Worm (Caenorhabditis elegans) whole organism, mixed stage, embryonic: ENCODE data around the gene srx-111.
A peak's percentile ranks its signal among the peaks of the same experiment; 100 is the strongest.

Experiments used
- M03D4.4 ChIP-seq: sonication (generic microtip); optimal IDR thresholded peaks from 2 replicates; lab custom pipeline; 2017; ENCODE audit warnings: mild to moderate bottlenecking, missing genetic modification characterization, missing compliant biosample characterization
- bed-3 ChIP-seq: fragments of 200-800 bp; sonication (Bioruptor generic); optimal IDR thresholded peaks from 3 replicates; lab custom pipeline; 2018; ENCODE audit warnings: mild to moderate bottlenecking, missing genetic modification characterization, moderate library complexity, missing compliant biosample characterization
- blmp-1 ChIP-seq: fragments of 150-350 bp; optimal IDR thresholded peaks from 2 replicates; lab custom pipeline; 2014; ENCODE audit warnings: missing biosample characterization, missing genetic modification characterization
- ceh-43 ChIP-seq: fragments of 200-800 bp; sonication (Bioruptor generic); optimal IDR thresholded peaks from 2 replicates; lab custom pipeline; 2018; ENCODE audit warnings: mild to moderate bottlenecking, missing genetic modification characterization, moderate library complexity, missing compliant biosample characterization
- ceh-83 ChIP-seq: fragments of 200-800 bp; sonication (Bioruptor generic); optimal IDR thresholded peaks from 2 replicates; lab custom pipeline; 2018; ENCODE audit warnings: mild to moderate bottlenecking, missing genetic modification characterization, missing compliant biosample characterization
- ces-1 ChIP-seq: fragments of 150-350 bp; optimal IDR thresholded peaks from 2 replicates; lab custom pipeline; 2014; ENCODE audit warnings: missing biosample characterization, missing genetic modification reagents, missing genetic modification characterization
- drap-1 ChIP-seq: fragments of 200-800 bp; sonication (Bioruptor generic); optimal IDR thresholded peaks from 3 replicates; lab custom pipeline; 2018; ENCODE audit warnings: mild to moderate bottlenecking, missing genetic modification characterization, missing compliant biosample characterization
- elt-1 ChIP-seq: sonication (generic microtip); optimal IDR thresholded peaks from 2 replicates; lab custom pipeline; 2017; ENCODE audit warnings: missing genetic modification characterization, mild to moderate bottlenecking, missing compliant biosample characterization, antibody characterized with exemption, moderate library complexity, borderline replicate concordance; ENCODE audit not compliant: insufficient read depth
- elt-3 ChIP-seq: fragments of 150-350 bp; optimal IDR thresholded peaks from 2 replicates; lab custom pipeline; 2014; ENCODE audit warnings: missing biosample characterization, missing genetic modification characterization
- flh-1 ChIP-seq: fragments of 200-800 bp; sonication (Bioruptor generic); optimal IDR thresholded peaks from 2 replicates; lab custom pipeline; 2018; ENCODE audit warnings: mild to moderate bottlenecking, missing genetic modification characterization, moderate library complexity, missing compliant biosample characterization
- ham-2 ChIP-seq: fragments of 200-800 bp; sonication (Bioruptor generic); optimal IDR thresholded peaks from 2 replicates; lab custom pipeline; 2018; ENCODE audit warnings: mild to moderate bottlenecking, missing genetic modification characterization, missing compliant biosample characterization
- hlh-1 ChIP-seq: fragments of 150-350 bp; optimal IDR thresholded peaks from 2 replicates; lab custom pipeline; 2014; ENCODE audit warnings: missing biosample characterization, missing genetic modification reagents, missing genetic modification characterization
- lin-13 ChIP-seq: fragments of 150-350 bp; optimal IDR thresholded peaks from 2 replicates; lab custom pipeline; 2014; ENCODE audit warnings: missing biosample characterization, missing genetic modification characterization
- lin-32 ChIP-seq: fragments of 200-800 bp; sonication (Bioruptor generic); optimal IDR thresholded peaks from 2 replicates; lab custom pipeline; 2018; ENCODE audit warnings: mild to moderate bottlenecking, missing genetic modification characterization, missing compliant biosample characterization
- lsy-2 ChIP-seq: fragments of 150-350 bp; optimal IDR thresholded peaks from 2 replicates; lab custom pipeline; 2014; ENCODE audit warnings: missing biosample characterization, missing genetic modification characterization
- mab-5 ChIP-seq: fragments of 150-350 bp; optimal IDR thresholded peaks from 2 replicates; lab custom pipeline; 2014; ENCODE audit warnings: missing biosample characterization, missing genetic modification characterization
- mep-1 ChIP-seq: fragments of 150-350 bp; optimal IDR thresholded peaks from 2 replicates; lab custom pipeline; 2017; ENCODE audit warnings: missing biosample characterization, missing genetic modification reagents, missing genetic modification characterization, inconsistent platforms
- mls-2 ChIP-seq: sonication (generic microtip); optimal IDR thresholded peaks from 2 replicates; lab custom pipeline; 2016; ENCODE audit warnings: mild to moderate bottlenecking, missing genetic modification characterization, moderate library complexity, missing compliant biosample characterization
- nhr-12 ChIP-seq: fragments of 150-350 bp; optimal IDR thresholded peaks from 2 replicates; lab custom pipeline; 2014; ENCODE audit warnings: missing biosample characterization, missing genetic modification characterization
- nhr-2 ChIP-seq: fragments of 150-350 bp; optimal IDR thresholded peaks from 2 replicates; lab custom pipeline; 2014; ENCODE audit warnings: missing biosample characterization, missing genetic modification characterization
- nhr-28 ChIP-seq: fragments of 150-350 bp; optimal IDR thresholded peaks from 2 replicates; lab custom pipeline; 2014; ENCODE audit warnings: missing biosample characterization, missing genetic modification characterization
- nhr-76 ChIP-seq: sonication (generic microtip); optimal IDR thresholded peaks from 2 replicates; lab custom pipeline; 2017; ENCODE audit warnings: missing biosample characterization, missing genetic modification characterization
- pha-4 ChIP-seq: fragments of 150-350 bp; optimal IDR thresholded peaks from 2 replicates; lab custom pipeline; 2018; ENCODE audit warnings: missing biosample characterization, missing genetic modification reagents, missing genetic modification characterization
- sem-2 ChIP-seq: fragments of 200-800 bp; sonication (Bioruptor generic); optimal IDR thresholded peaks from 2 replicates; lab custom pipeline; 2018; ENCODE audit warnings: mild to moderate bottlenecking, missing genetic modification characterization, missing compliant biosample characterization
- snpc-4 ChIP-seq: fragments of 150-350 bp; optimal IDR thresholded peaks from 2 replicates; lab custom pipeline; 2014; ENCODE audit warnings: missing biosample characterization, missing genetic modification characterization
- tbx-8 ChIP-seq: fragments of 200-800 bp; sonication (Bioruptor generic); optimal IDR thresholded peaks from 2 replicates; lab custom pipeline; 2018; ENCODE audit warnings: mild to moderate bottlenecking, missing genetic modification characterization, moderate library complexity, missing compliant biosample characterization
- unc-120 ChIP-seq: sonication (generic microtip); optimal IDR thresholded peaks from 2 replicates; lab custom pipeline; 2017; ENCODE audit warnings: missing genetic modification characterization, missing compliant biosample characterization; ENCODE audit not compliant: poor library complexity, severe bottlenecking
- unc-39 ChIP-seq: fragments of 150-350 bp; optimal IDR thresholded peaks from 2 replicates; lab custom pipeline; 2014; ENCODE audit warnings: missing biosample characterization, missing genetic modification characterization
- unc-62 ChIP-seq: fragments of 150-350 bp; optimal IDR thresholded peaks from 2 replicates; lab custom pipeline; 2014; ENCODE audit warnings: missing biosample characterization, missing genetic modification reagents, missing genetic modification characterization
- zip-8 ChIP-seq: fragments of 150-350 bp; optimal IDR thresholded peaks from 2 replicates; lab custom pipeline; 2014; ENCODE audit warnings: missing biosample characterization, missing genetic modification characterization
- ztf-11 ChIP-seq: fragments of 150-350 bp; optimal IDR thresholded peaks from 2 replicates; lab custom pipeline; 2014; ENCODE audit warnings: missing biosample characterization, missing genetic modification characterization

Gene srx-111

ce11 chrII:3779463-3779862 lies 21.9 kb downstream of the srx-111 start, which contains the start of gene T24E12.11:
Gene T24E12.11 (minus strand): TSS chrII:3779563.
- no peak for TF ChIP-seq nhr-2 (tag; lab: Kevin White, UChicago)
- no peak for TF ChIP-seq bed-3
- no peak for TF ChIP-seq nhr-76 (tag; lab: Kevin White, UChicago)
- no peak for TF ChIP-seq ztf-11
- TF ChIP-seq lin-32 (GFP tag; lab: Kevin White, UChicago): no peak
- no peak for TF ChIP-seq nhr-28
- no peak for TF ChIP-seq M03D4.4 (tag; lab: Kevin White, UChicago)
- no peak for TF ChIP-seq nhr-12 (tag; lab: Kevin White, UChicago)
- no peak for TF ChIP-seq unc-62 (GFP tag; lab: Kevin White, UChicago)
- no peak for TF ChIP-seq unc-120 (tag; lab: Kevin White, UChicago)

- no peak for TF ChIP-seq sem-2 (GFP tag; lab: Kevin White, UChicago)
- no peak for TF ChIP-seq ceh-83 (GFP tag; lab: Kevin White, UChicago)
- no peak for TF ChIP-seq pha-4 (tag; lab: Kevin White, UChicago)
- TF ChIP-seq lin-13 (tag; lab: Kevin White, UChicago): no peak
- no peak for TF ChIP-seq ceh-43 (GFP tag; lab: Kevin White, UChicago)
- no peak for TF ChIP-seq blmp-1 (tag; lab: Kevin White, UChicago)
- no peak for TF ChIP-seq tbx-8 (GFP tag; lab: Kevin White, UChicago)
- TF ChIP-seq nhr-28: no peak
- no peak for TF ChIP-seq mab-5 (tag; lab: Kevin White, UChicago)
- no peak for TF ChIP-seq elt-3 (tag; lab: Kevin White, UChicago)
- no peak for TF ChIP-seq ztf-11
- TF ChIP-seq nhr-12 (tag; lab: Kevin White, UChicago): no peak
- TF ChIP-seq lin-32 (GFP tag; lab: Kevin White, UChicago): no peak
- no peak for TF ChIP-seq nhr-76 (tag; lab: Kevin White, UChicago)
- no peak for TF ChIP-seq elt-1 (tag; lab: Kevin White, UChicago)
- no peak for TF ChIP-seq unc-62 (GFP tag; lab: Kevin White, UChicago)
- no peak for TF ChIP-seq drap-1
- TF ChIP-seq ham-2 (GFP tag; lab: Kevin White, UChicago): no peak
- no peak for TF ChIP-seq M03D4.4 (tag; lab: Kevin White, UChicago)
- TF ChIP-seq bed-3: no peak
These were observed 23.6 kb downstream of the srx-111 start for ce11 chrII:3781238-3781637.

- peak; percentile 99 for TF ChIP-seq zip-8
- no peak for TF ChIP-seq lin-32 (GFP tag; lab: Kevin White, UChicago)
- TF ChIP-seq blmp-1 (tag; lab: Kevin White, UChicago): no peak
These were observed 24.9 kb downstream of the srx-111 start, which contains the start of gene T24E12.2 for ce11 chrII:3782309-3783000. Gene T24E12.2 (plus strand): TSS chrII:3782950.

ce11 chrII:3785257-3785656 lies 27.7 kb downstream of the srx-111 start, which contains the start of gene T24E12.1:
Gene T24E12.1 (plus strand): TSS chrII:3785557.
- no peak for TF ChIP-seq lsy-2 (tag; lab: Kevin White, UChicago)
- TF ChIP-seq mep-1: no peak
- no peak for TF ChIP-seq hlh-1 (tag; lab: Kevin White, UChicago)
- TF ChIP-seq drap-1: no peak
- TF ChIP-seq M03D4.4 (tag; lab: Kevin White, UChicago): no peak
- TF ChIP-seq tbx-8 (GFP tag; lab: Kevin White, UChicago): no peak
- TF ChIP-seq zip-8: no peak
- TF ChIP-seq pha-4 (tag; lab: Kevin White, UChicago): no peak
- no peak for TF ChIP-seq unc-62 (GFP tag; lab: Kevin White, UChicago)
- no peak for TF ChIP-seq ceh-43 (GFP tag; lab: Kevin White, UChicago)
- no peak for TF ChIP-seq unc-120 (tag; lab: Kevin White, UChicago)
- TF ChIP-seq nhr-12 (tag; lab: Kevin White, UChicago): no peak
- TF ChIP-seq ces-1: no peak
- no peak for TF ChIP-seq snpc-4 (tag; lab: Kevin White, UChicago)
- no peak for TF ChIP-seq elt-1 (tag; lab: Kevin White, UChicago)
- TF ChIP-seq nhr-76 (tag; lab: Kevin White, UChicago): no peak
- TF ChIP-seq, all 35 proteins: peak for 0

ce11 chrII:3785756-3786155 lies 28.2 kb downstream of the srx-111 start:
- TF ChIP-seq flh-1 (GFP tag; lab: Kevin White, UChicago): no peak
- TF ChIP-seq ceh-83 (GFP tag; lab: Kevin White, UChicago): no peak
- no peak for TF ChIP-seq mls-2 (tag; lab: Kevin White, UChicago)
- no peak for TF ChIP-seq tbx-8 (GFP tag; lab: Kevin White, UChicago)
- no peak for TF ChIP-seq mab-5 (tag; lab: Kevin White, UChicago)
- no peak for TF ChIP-seq nhr-12 (tag; lab: Kevin White, UChicago)
- no peak for TF ChIP-seq snpc-4 (tag; lab: Kevin White, UChicago)
- no peak for TF ChIP-seq unc-39 (tag; lab: Kevin White, UChicago)
- no peak for TF ChIP-seq ces-1
- no peak for TF ChIP-seq pha-4 (tag; lab: Kevin White, UChicago)
- no peak for TF ChIP-seq drap-1
